Worm (Caenorhabditis elegans) whole organism, L1 larva: ENCODE data around the gene F44E5.1.

ENCODE experiments used
- C04F5.9 ChIP-seq: sonication (generic microtip); optimal IDR thresholded peaks from 2 replicates; lab custom pipeline; 2016; ENCODE audit warnings: missing genetic modification characterization, missing compliant biosample characterization
- C16A3.4 ChIP-seq: fragments of 150-350 bp; optimal IDR thresholded peaks from 2 replicates; lab custom pipeline; 2014; ENCODE audit warnings: missing biosample characterization, missing genetic modification characterization
- C34B4.2 ChIP-seq: sonication (generic microtip); optimal IDR thresholded peaks from 2 replicates; lab custom pipeline; 2017; ENCODE audit warnings: mild to moderate bottlenecking, missing genetic modification characterization, missing compliant biosample characterization
- aha-1 ChIP-seq: fragments of 150-350 bp; optimal IDR thresholded peaks from 2 replicates; lab custom pipeline; 2014; ENCODE audit warnings: missing biosample characterization, missing genetic modification characterization
- alr-1 ChIP-seq: fragments of 200-800 bp; sonication (Bioruptor generic); optimal IDR thresholded peaks from 2 replicates; lab custom pipeline; 2018; ENCODE audit warnings: borderline replicate concordance, mild to moderate bottlenecking, missing genetic modification characterization, missing compliant biosample characterization
- aly-2 ChIP-seq: fragments of 150-350 bp; optimal IDR thresholded peaks from 2 replicates; lab custom pipeline; 2014; ENCODE audit warnings: missing biosample characterization, missing genetic modification characterization
- blmp-1 ChIP-seq: fragments of 150-350 bp; optimal IDR thresholded peaks from 2 replicates; lab custom pipeline; 2014; ENCODE audit warnings: missing biosample characterization, missing genetic modification characterization
- ceh-63 ChIP-seq: fragments of 200-800 bp; sonication (Bioruptor generic); optimal IDR thresholded peaks from 2 replicates; lab custom pipeline; 2018; ENCODE audit warnings: mild to moderate bottlenecking, missing genetic modification characterization, missing compliant biosample characterization
- ceh-82 ChIP-seq, 3 experiments: fragments of 150-350 bp in 1 of 3; sonication (generic microtip) in 2 of 3; optimal IDR thresholded peaks; 2 replicates each; lab custom pipeline; 2014 to 2017; ENCODE audit warnings: missing biosample characterization in 3 of 3, missing genetic modification characterization in 3 of 3
- dpl-1 ChIP-seq, 3 experiments: fragments of 150-350 bp in 2 of 3; sonication (generic microtip) in 1 of 3; optimal IDR thresholded peaks; 2 replicates each; lab custom pipeline; 2014 to 2017; ENCODE audit warnings: missing biosample characterization in 3 of 3, missing genetic modification characterization in 3 of 3, missing genetic modification reagents in 3 of 3
- efl-1 ChIP-seq, 4 experiments: fragments of 150-350 bp; optimal IDR thresholded peaks in 3 of 4; peaks in 1 of 4; 1 replicate in 1 of 4; 2 replicates in 3 of 4; lab custom pipeline; 2014; ENCODE audit warnings: missing biosample characterization in 2 of 4, missing genetic modification characterization in 2 of 4, missing genetic modification reagents in 2 of 4
- egl-13 ChIP-seq: sonication (generic microtip); optimal IDR thresholded peaks from 2 replicates; lab custom pipeline; 2016; ENCODE audit warnings: missing genotype, missing genetic modification reagents, missing genetic modification characterization, missing compliant biosample characterization
- elt-2 ChIP-seq: sonication (generic microtip); optimal IDR thresholded peaks from 2 replicates; lab custom pipeline; 2016; ENCODE audit warnings: missing genetic modification characterization, mild to moderate bottlenecking, inconsistent platforms, missing compliant biosample characterization, missing genetic modification reagents
- elt-3 ChIP-seq, 6 experiments: fragments of 150-350 bp in 1 of 6; sonication (generic microtip); optimal IDR thresholded peaks; 2 replicates each; lab custom pipeline; 2017 to 2018; ENCODE audit warnings: missing biosample characterization in 6 of 6, missing genetic modification characterization in 6 of 6, inconsistent platforms in 1 of 6
- ets-5 ChIP-seq: fragments of 200-800 bp; sonication (Bioruptor generic); IDR thresholded peaks from 2 replicates; pipeline ENCODE4 v1.3.6; 2022; ENCODE audit warnings: missing genetic modification characterization, missing compliant biosample characterization
- fkh-10 ChIP-seq: sonication (generic microtip); optimal IDR thresholded peaks from 2 replicates; lab custom pipeline; 2017; ENCODE audit warnings: missing biosample characterization, missing genetic modification reagents, missing genetic modification characterization
- fkh-8 ChIP-seq: sonication (generic microtip); optimal IDR thresholded peaks from 2 replicates; lab custom pipeline; 2016; ENCODE audit warnings: mild to moderate bottlenecking, missing genetic modification characterization, missing compliant biosample characterization
- fos-1 ChIP-seq: fragments of 150-350 bp; optimal IDR thresholded peaks from 2 replicates; lab custom pipeline; 2014; ENCODE audit warnings: missing biosample characterization, missing genetic modification characterization
- grh-1 ChIP-seq: fragments of 200-800 bp; sonication (Bioruptor generic); IDR thresholded peaks from 2 replicates; pipeline ENCODE4 v1.3.6; 2022; ENCODE audit warnings: missing genetic modification reagents, missing genetic modification characterization, missing compliant biosample characterization
- hlh-17 ChIP-seq: fragments of 200-800 bp; sonication (Bioruptor generic); optimal IDR thresholded peaks from 2 replicates; lab custom pipeline; 2018; ENCODE audit warnings: missing genetic modification characterization, mild to moderate bottlenecking, missing compliant biosample characterization, moderate library complexity, borderline replicate concordance
- irx-1 ChIP-seq: sonication (generic microtip); optimal IDR thresholded peaks from 2 replicates; lab custom pipeline; 2016; ENCODE audit warnings: missing genetic modification characterization, missing compliant biosample characterization
- isw-1 ChIP-seq: fragments of 200-800 bp; sonication (Bioruptor generic); IDR thresholded peaks from 2 replicates; pipeline ENCODE4 v1.3.6; 2022; ENCODE audit warnings: missing genetic modification characterization, missing compliant biosample characterization
- jun-1 ChIP-seq: fragments of 150-350 bp; optimal IDR thresholded peaks from 2 replicates; lab custom pipeline; 2014; ENCODE audit warnings: missing biosample characterization, missing genetic modification reagents, missing genetic modification characterization
- lin-13 ChIP-seq: fragments of 150-350 bp; optimal IDR thresholded peaks from 2 replicates; lab custom pipeline; 2014; ENCODE audit warnings: missing biosample characterization, missing genetic modification reagents, missing genetic modification characterization
- lin-14 ChIP-seq: fragments of 200-800 bp; sonication (Bioruptor generic); optimal IDR thresholded peaks from 2 replicates; lab custom pipeline; 2018; ENCODE audit warnings: mild to moderate bottlenecking, missing genetic modification characterization, moderate library complexity, missing compliant biosample characterization
- lin-35 ChIP-seq, 2 experiments: fragments of 150-350 bp; optimal IDR thresholded peaks; 2 replicates each; lab custom pipeline; 2014; ENCODE audit warnings: missing biosample characterization in 2 of 2, missing genetic modification characterization in 2 of 2, missing genetic modification reagents in 2 of 2
- lir-3 ChIP-seq: sonication (generic microtip); optimal IDR thresholded peaks from 2 replicates; lab custom pipeline; 2016; ENCODE audit warnings: mild to moderate bottlenecking, missing genetic modification characterization, moderate library complexity, missing compliant biosample characterization; ENCODE audit not compliant: poor library complexity
- lsy-2 ChIP-seq, 2 experiments: fragments of 150-350 bp; optimal IDR thresholded peaks; 2 replicates each; lab custom pipeline; 2014; ENCODE audit warnings: missing biosample characterization in 2 of 2, missing genetic modification characterization in 2 of 2
- mep-1 ChIP-seq: fragments of 150-350 bp; optimal IDR thresholded peaks from 2 replicates; lab custom pipeline; 2014; ENCODE audit warnings: missing biosample characterization, missing genetic modification characterization
- nhr-12 ChIP-seq: sonication (generic microtip); optimal IDR thresholded peaks from 2 replicates; lab custom pipeline; 2017; ENCODE audit warnings: missing biosample characterization, missing genetic modification characterization
- nhr-19 ChIP-seq: fragments of 200-800 bp; sonication (Bioruptor generic); conservative IDR thresholded peaks from 2 replicates; pipeline ENCODE4 v1.3.6; 2022; ENCODE audit warnings: missing genetic modification characterization, missing compliant biosample characterization
- nhr-47 ChIP-seq: sonication (generic microtip); optimal IDR thresholded peaks from 2 replicates; lab custom pipeline; 2016; ENCODE audit warnings: mild to moderate bottlenecking, missing genetic modification characterization, moderate library complexity, missing compliant biosample characterization
- nhr-76 ChIP-seq: sonication (generic microtip); optimal IDR thresholded peaks from 2 replicates; lab custom pipeline; 2017; ENCODE audit warnings: missing biosample characterization, missing genetic modification characterization
- nhr-77 ChIP-seq: fragments of 150-350 bp; optimal IDR thresholded peaks from 2 replicates; lab custom pipeline; 2014; ENCODE audit warnings: missing biosample characterization, missing genetic modification characterization
- nhr-85 ChIP-seq: sonication (generic microtip); peaks from one replicate; lab custom pipeline; 2016; ENCODE audit warnings: missing genetic modification characterization, inconsistent platforms, missing compliant biosample characterization
- nhr-90 ChIP-seq: sonication (generic microtip); optimal IDR thresholded peaks from 2 replicates; lab custom pipeline; 2016; ENCODE audit warnings: mild to moderate bottlenecking, missing genetic modification characterization, missing compliant biosample characterization; ENCODE audit not compliant: poor library complexity
- rnt-1 ChIP-seq: sonication (generic microtip); optimal IDR thresholded peaks from 2 replicates; lab custom pipeline; 2016; ENCODE audit warnings: mild to moderate bottlenecking, missing genetic modification characterization, moderate library complexity, missing compliant biosample characterization
- skn-1 ChIP-seq: fragments of 150-350 bp; optimal IDR thresholded peaks from 2 replicates; lab custom pipeline; 2014; ENCODE audit warnings: missing biosample characterization, missing genetic modification characterization
- snpc-4 ChIP-seq: fragments of 150-350 bp; optimal IDR thresholded peaks from 2 replicates; lab custom pipeline; 2014; ENCODE audit warnings: missing biosample characterization, missing genetic modification characterization
- sup-37 ChIP-seq: fragments of 200-800 bp; sonication (Bioruptor generic); optimal IDR thresholded peaks from 2 replicates; lab custom pipeline; 2018; ENCODE audit warnings: mild to moderate bottlenecking, missing genetic modification characterization, missing compliant biosample characterization
- tbx-2 ChIP-seq: sonication (generic microtip); optimal IDR thresholded peaks from 2 replicates; lab custom pipeline; 2016; ENCODE audit warnings: missing genetic modification characterization, missing compliant biosample characterization
- unc-130 ChIP-seq: fragments of 150-350 bp; optimal IDR thresholded peaks from 2 replicates; lab custom pipeline; 2017; ENCODE audit warnings: missing biosample characterization, missing genetic modification characterization, inconsistent platforms
- unc-86 ChIP-seq: sonication (generic microtip); optimal IDR thresholded peaks from 2 replicates; lab custom pipeline; 2016; ENCODE audit warnings: missing genetic modification characterization, missing compliant biosample characterization
- unc-98 ChIP-seq: fragments of 200-800 bp; sonication (Bioruptor generic); IDR thresholded peaks from 2 replicates; pipeline ENCODE4 v1.3.6; 2022; ENCODE audit warnings: missing genetic modification characterization, missing compliant biosample characterization
- xbp-1 ChIP-seq: sonication (generic microtip); optimal IDR thresholded peaks from 2 replicates; lab custom pipeline; 2016; ENCODE audit warnings: missing genetic modification characterization, missing compliant biosample characterization
- zip-4 ChIP-seq: fragments of 200-800 bp; sonication (Bioruptor generic); optimal IDR thresholded peaks from 2 replicates; lab custom pipeline; 2018; ENCODE audit warnings: mild to moderate bottlenecking, missing genetic modification characterization, moderate library complexity, missing compliant biosample characterization
- ztf-11 ChIP-seq, 2 experiments: sonication (generic microtip); optimal IDR thresholded peaks; 2 replicates each; lab custom pipeline; 2016 to 2017; ENCODE audit warnings: missing genetic modification characterization in 2 of 2, missing biosample characterization in 1 of 2, missing compliant biosample characterization in 1 of 2
- ztf-4 ChIP-seq: fragments of 150-350 bp; optimal IDR thresholded peaks from 2 replicates; lab custom pipeline; 2014; ENCODE audit warnings: missing biosample characterization, missing genetic modification characterization

Gene F44E5.1

DNA sequence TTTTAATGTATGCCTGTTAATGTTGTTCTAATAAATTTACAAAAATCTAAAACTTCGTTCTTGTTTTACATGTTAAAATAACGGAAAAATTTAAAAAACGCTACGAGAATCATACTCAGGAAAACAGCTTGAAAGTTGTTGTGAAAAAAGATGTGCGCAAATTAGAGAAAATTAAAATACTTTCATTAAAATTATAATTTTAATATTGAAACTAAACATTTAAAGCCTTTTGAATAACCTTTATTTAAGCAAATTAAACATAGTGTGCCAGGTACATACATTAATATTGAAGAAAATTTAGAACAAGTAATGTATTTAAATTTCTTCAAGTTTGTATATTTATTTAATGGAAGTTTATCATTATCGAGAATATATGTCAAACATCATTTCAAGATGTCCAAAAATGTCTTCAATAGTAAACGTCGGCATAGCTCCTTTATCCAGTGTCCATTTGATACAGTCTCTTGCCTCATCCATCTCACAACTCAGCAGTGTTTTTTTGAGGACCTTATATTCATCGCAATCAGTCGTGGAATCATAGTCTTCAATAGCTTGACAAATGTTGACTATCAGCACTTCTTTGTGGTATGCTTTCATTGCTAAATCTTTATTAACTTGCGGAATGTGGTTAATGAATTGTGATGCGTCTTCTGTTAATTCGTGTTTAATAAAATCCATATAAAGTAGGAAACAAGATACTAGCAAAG lies 12.4 kb downstream of the F44E5.1 start (continued):
- TF ChIP-seq blmp-1 (tag; lab: Kevin White, UChicago) (no peak), alr-1 (tag; lab: Kevin White, UChicago) (no peak), zip-4 (GFP tag; lab: Kevin White, UChicago) (no peak), rnt-1 (tag; lab: Kevin White, UChicago) (no peak), nhr-77 (tag; lab: Kevin White, UChicago) (no peak)

- TF ChIP-seq elt-2 (tag; lab: Kevin White, UChicago) (peak; percentile 54), nhr-47 (peak; percentile 96), rnt-1 (tag; lab: Kevin White, UChicago) (peak; percentile 88), grh-1 (GFP tag; lab: Robert Waterston, UW) (peak; percentile 94), elt-3 (tag; optimal IDR thresholded peaks at IDR 0.05; lab: Kevin White, UChicago) (peak in 2 of 6 experiments; percentile 63 to 86), aly-2 (peak; percentile 39), C04F5.9 (tag; lab: Kevin White, UChicago) (peak; percentile 36), zip-4 (GFP tag; lab: Kevin White, UChicago) (peak; percentile 76), hlh-17 (GFP tag; lab: Kevin White, UChicago) (peak; percentile 91), irx-1 (tag; lab: Kevin White, UChicago) (peak; percentile 86), efl-1 (optimal IDR thresholded peaks at IDR 0.05; lab: Kevin White, UChicago) (peak; percentile 73 to 86), efl-1 (GFP tag; optimal IDR thresholded peaks at IDR 0.05 in 1 of 2; lab: Kevin White, UChicago) (peak; percentile 53 to 96), fos-1 (peak; percentile 63), fkh-8 (tag; lab: Kevin White, UChicago) (peak; percentile 98), skn-1 (tag; lab: Kevin White, UChicago) (peak; percentile 47), C16A3.4 (tag; lab: Kevin White, UChicago) (peak; percentile 16), unc-86 (peak; percentile 89), xbp-1 (tag; lab: Kevin White, UChicago) (peak; percentile 84), nhr-12 (peak; percentile 54), isw-1 (GFP tag; lab: Robert Waterston, UW) (peak; percentile 94), jun-1 (tag; lab: Kevin White, UChicago) (peak; percentile 90), C34B4.2 (peak; percentile 86), unc-130 (tag; lab: Kevin White, UChicago) (peak; percentile 38), sup-37 (peak; percentile 77), nhr-76 (peak; percentile 27), lin-14 (peak; percentile 94), nhr-19 (GFP tag; lab: Robert Waterston, UW) (peak; percentile 96), tbx-2 (peak; percentile 84), ceh-63 (GFP tag; lab: Kevin White, UChicago) (peak; percentile 75), ztf-4 (tag; lab: Kevin White, UChicago) (peak; percentile 77), fkh-10 (GFP tag; lab: Kevin White, UChicago) (peak; percentile 61), mep-1 (tag; lab: Kevin White, UChicago) (peak; percentile 62), nhr-90 (tag; lab: Kevin White, UChicago) (peak; percentile 88), lin-13 (GFP tag; lab: Kevin White, UChicago) (peak; percentile 87), snpc-4 (tag; lab: Kevin White, UChicago) (peak; percentile 32), lin-35 (GFP tag; optimal IDR thresholded peaks at IDR 0.05; lab: Kevin White, UChicago) (peak; percentile 31 to 78), unc-98 (GFP tag; lab: Robert Waterston, UW) (peak; percentile 99), ceh-82 (tag; optimal IDR thresholded peaks at IDR 0.05; lab: Kevin White, UChicago) (peak; percentile 65 to 81 (median 69)), lsy-2 (tag; optimal IDR thresholded peaks at IDR 0.05; lab: Kevin White, UChicago) (peak; percentile 77 to 78), nhr-85 (tag; lab: Kevin White, UChicago) (peak; percentile 90), ets-5 (peak; percentile 98; the same call in 1 of the 2 replicates), ztf-11 (tag; optimal IDR thresholded peaks at IDR 0.05; lab: Kevin White, UChicago) (peak in 1 of 2 experiments; percentile 78), dpl-1 (GFP tag; optimal IDR thresholded peaks at IDR 0.05; lab: Kevin White, UChicago) (peak; percentile 57 to 62 (median 62)), aha-1 (tag; lab: Kevin White, UChicago) (peak; percentile 76), egl-13 (tag; lab: Kevin White, UChicago) (peak; percentile 92), lir-3 (tag; lab: Kevin White, UChicago) (peak; percentile 64)
Observed at ce11 chrII:11759277-11759676, 15.1 kb downstream of the F44E5.1 start, which contains the start of the genes F44E5.4 and F44E5.5. Gene F44E5.4 (minus strand): TSS chrII:11759311. Gene F44E5.5 (plus strand): TSS chrII:11759662.
